Worm (Caenorhabditis elegans): Measurements from ENCODE around the gene nspd-4.

Gene nspd-4

ce11 chrII:4876091-4876490, 33.7 kb downstream of the nspd-4 start, which contains the start of gene F11G11.13:
Gene F11G11.13 (minus strand): TSS chrII:4876179.
- no peak for TF ChIP-seq C08G9.2 (tag; optimal IDR thresholded peaks at IDR 0.05)

ce11 chrII:4879629-4880028, 37.2 kb downstream of the nspd-4 start, which contains the start of gene gst-6:
Gene gst-6 (plus strand): TSS chrII:4879891.
- TF ChIP-seq pros-1 (tag; optimal IDR thresholded peaks at IDR 0.05), result no peak
- TF ChIP-seq elt-2 (tag; optimal IDR thresholded peaks at IDR 0.05), result peak; percentile 30
- TF ChIP-seq tbx-7 (tag; optimal IDR thresholded peaks at IDR 0.05), result no peak

- no peak for TF ChIP-seq hlh-8 (tag; optimal IDR thresholded peaks at IDR 0.05)
- TF ChIP-seq elt-2 (tag; optimal IDR thresholded peaks at IDR 0.05), result peak; percentile 59
- no peak for TF ChIP-seq nfya-1 (tag; optimal IDR thresholded peaks at IDR 0.05)
These were observed 39.3 kb downstream of the nspd-4 start, which contains the start of gene gst-7 for ce11 chrII:4881727-4882126. Gene gst-7 (plus strand): TSS chrII:4882062.

- TF ChIP-seq ceh-9 (tag; optimal IDR thresholded peaks at IDR 0.05), result no peak
- no peak for TF ChIP-seq ceh-18 (tag; optimal IDR thresholded peaks at IDR 0.05)
- TF ChIP-seq hlh-6 (tag; optimal IDR thresholded peaks at IDR 0.05), result no peak
- TF ChIP-seq fkh-6 (tag; optimal IDR thresholded peaks at IDR 0.05), result no peak
These were observed 40.1 kb downstream of the nspd-4 start for ce11 chrII:4882498-4882897.

- TF ChIP-seq nfya-1 (tag; optimal IDR thresholded peaks at IDR 0.05), result no peak
- TF ChIP-seq eyg-1 (tag; optimal IDR thresholded peaks at IDR 0.05), result no peak
- TF ChIP-seq sox-2 (GFP tag; IDR thresholded peaks at IDR 0.05), result no peak
- TF ChIP-seq C08G9.2 (tag; optimal IDR thresholded peaks at IDR 0.05), result no peak
These were observed 41.0 kb downstream of the nspd-4 start, which contains the start of gene gst-8 for ce11 chrII:4883412-4883811. Gene gst-8 (plus strand): TSS chrII:4883712.

ce11 chrII:4884403-4884802, 42.0 kb downstream of the nspd-4 start:
- TF ChIP-seq mec-3 (tag; optimal IDR thresholded peaks at IDR 0.05; ENCODE audit: borderline replicate concordance) (no peak), npax-4 (tag; optimal IDR thresholded peaks at IDR 0.05) (no peak), ahr-1 (tag; optimal IDR thresholded peaks at IDR 0.05) (no peak), che-1 (tag; optimal IDR thresholded peaks at IDR 0.05) (no peak), Y22D7AL.16 (tag; optimal IDR thresholded peaks at IDR 0.05) (no peak), ceh-6 (GFP tag; optimal IDR thresholded peaks at IDR 0.05) (no peak), ref-2 (tag; optimal IDR thresholded peaks at IDR 0.05) (no peak), tbx-2 (tag; optimal IDR thresholded peaks at IDR 0.05) (no peak), C08G9.2 (tag; optimal IDR thresholded peaks at IDR 0.05) (no peak), pqm-1 (tag; optimal IDR thresholded peaks at IDR 0.05) (no peak), hlh-6 (tag; optimal IDR thresholded peaks at IDR 0.05) (no peak), ceh-48 (tag; optimal IDR thresholded peaks at IDR 0.05) (no peak), unc-55 (GFP tag; optimal IDR thresholded peaks at IDR 0.05) (no peak), F13H6.1 (tag; optimal IDR thresholded peaks at IDR 0.05) (no peak), pat-9 (tag; optimal IDR thresholded peaks at IDR 0.05) (no peak)

- TF ChIP-seq C08G9.2 (tag; optimal IDR thresholded peaks at IDR 0.05) (no peak), ref-2 (tag; optimal IDR thresholded peaks at IDR 0.05) (no peak), hlh-8 (tag; optimal IDR thresholded peaks at IDR 0.05) (no peak), ceh-2 (tag; optimal IDR thresholded peaks at IDR 0.05) (no peak), nhr-11 (tag; optimal IDR thresholded peaks at IDR 0.05) (no peak), hlh-13 (GFP tag; optimal IDR thresholded peaks at IDR 0.05) (no peak), ceh-30 (tag; optimal IDR thresholded peaks at IDR 0.05) (no peak), pros-1 (tag; optimal IDR thresholded peaks at IDR 0.05) (no peak), ceh-22 (tag; optimal IDR thresholded peaks at IDR 0.05) (no peak), ceh-24 (tag; optimal IDR thresholded peaks at IDR 0.05) (no peak), fax-1 (tag; optimal IDR thresholded peaks at IDR 0.05) (no peak), ahr-1 (tag; optimal IDR thresholded peaks at IDR 0.05) (no peak), C38D4.7 (GFP tag; optimal IDR thresholded peaks at IDR 0.05) (no peak), T23F11.4 (GFP tag; optimal IDR thresholded peaks at IDR 0.05) (no peak), ama-1 (optimal IDR thresholded peaks at IDR 0.05) (no peak), elt-2 (tag; optimal IDR thresholded peaks at IDR 0.05) (no peak), fkh-6 (tag; optimal IDR thresholded peaks at IDR 0.05) (no peak), Y22D7AL.16 (tag; optimal IDR thresholded peaks at IDR 0.05) (no peak)
These were observed 43.6 kb downstream of the nspd-4 start, which contains the start of gene R05F9.7 for ce11 chrII:4885976-4886375. Gene R05F9.7 (plus strand): TSS chrII:4886276.
